Worm (Caenorhabditis elegans) whole organism, L4 larva: Measurements from ENCODE around the gene rheb-1.
A peak's percentile ranks its signal among the peaks of the same experiment; 100 is the strongest.

Source experiments
- Y105C5A.15 ChIP-seq: fragments of 200-800 bp; sonication (Bioruptor generic); IDR thresholded peaks from 2 replicates; pipeline ENCODE4 v1.3.6; 2022; ENCODE audit warnings: missing genetic modification characterization, missing compliant biosample characterization
- ZK337.2 ChIP-seq: fragments of 200-800 bp; sonication (Bioruptor generic); IDR thresholded peaks from 2 replicates; pipeline ENCODE4 v1.3.6; 2022; ENCODE audit warnings: missing genetic modification reagents, missing genetic modification characterization, missing compliant biosample characterization
- aha-1 ChIP-seq: fragments of 150-350 bp; peaks from one replicate; lab custom pipeline; 2014; ENCODE audit warnings: missing biosample characterization, missing genetic modification characterization
- arid-1 ChIP-seq: fragments of 200-800 bp; sonication (Bioruptor generic); conservative IDR thresholded peaks from 2 replicates; pipeline ENCODE4 v1.3.6; 2022; ENCODE audit warnings: missing genetic modification reagents, missing genetic modification characterization, missing compliant biosample characterization
- ceh-28 ChIP-seq: fragments of 150-350 bp; optimal IDR thresholded peaks from 2 replicates; lab custom pipeline; 2014; ENCODE audit warnings: missing biosample characterization, missing genetic modification reagents, missing genetic modification characterization
- daf-16 ChIP-seq, 3 experiments: sonication (generic microtip); optimal IDR thresholded peaks; 2 replicates each; lab custom pipeline; 2016 to 2017; ENCODE audit warnings: missing genetic modification characterization in 3 of 3, missing genetic modification reagents in 3 of 3, mild to moderate bottlenecking in 2 of 3, missing compliant biosample characterization in 2 of 3, missing biosample characterization in 1 of 3, moderate library complexity in 1 of 3
- dmd-6 ChIP-seq: fragments of 200-800 bp; sonication (Bioruptor generic); IDR thresholded peaks from 2 replicates; pipeline ENCODE4 v1.3.6; 2022; ENCODE audit warnings: missing genetic modification reagents, missing genetic modification characterization, missing compliant biosample characterization
- dpl-1 ChIP-seq: fragments of 150-350 bp; optimal IDR thresholded peaks from 2 replicates; lab custom pipeline; 2014; ENCODE audit warnings: missing biosample characterization, missing genetic modification reagents, missing genetic modification characterization
- duxl-1 ChIP-seq: sonication (generic microtip); optimal IDR thresholded peaks from 2 replicates; lab custom pipeline; 2016; ENCODE audit warnings: mild to moderate bottlenecking, missing genetic modification characterization, moderate library complexity, missing compliant biosample characterization; ENCODE audit not compliant: poor library complexity
- dve-1 ChIP-seq: sonication (generic microtip); optimal IDR thresholded peaks from 2 replicates; lab custom pipeline; 2017; ENCODE audit warnings: antibody characterized with exemption, mild to moderate bottlenecking, missing genetic modification characterization, missing compliant biosample characterization; ENCODE audit not compliant: insufficient read depth
- fkh-10 ChIP-seq: fragments of 150-350 bp; optimal IDR thresholded peaks from 2 replicates; lab custom pipeline; 2014; ENCODE audit warnings: missing biosample characterization, missing genetic modification reagents, missing genetic modification characterization
- hif-1 ChIP-seq, 2 experiments: sonication (generic microtip); optimal IDR thresholded peaks; 2 replicates each; lab custom pipeline; 2016 to 2017; ENCODE audit warnings: missing compliant biosample characterization in 2 of 2, missing genetic modification characterization in 2 of 2, missing genetic modification reagents in 2 of 2, missing genotype in 2 of 2, mild to moderate bottlenecking in 1 of 2
- hlh-11 ChIP-seq: fragments of 200-800 bp; sonication (Bioruptor generic); optimal IDR thresholded peaks from 2 replicates; lab custom pipeline; 2018; ENCODE audit warnings: mild to moderate bottlenecking, missing genetic modification characterization, missing compliant biosample characterization
- hlh-30 ChIP-seq: sonication (generic microtip); optimal IDR thresholded peaks from 2 replicates; lab custom pipeline; 2017; ENCODE audit warnings: antibody characterized with exemption, mild to moderate bottlenecking, missing genetic modification characterization, missing compliant biosample characterization; ENCODE audit not compliant: insufficient read depth
- hmg-1.1 ChIP-seq: fragments of 200-800 bp; sonication (Bioruptor generic); IDR thresholded peaks from 2 replicates; pipeline ENCODE4 v1.3.6; 2022; ENCODE audit warnings: missing genetic modification reagents, missing genetic modification characterization, missing compliant biosample characterization
- lin-13 ChIP-seq: fragments of 150-350 bp; optimal IDR thresholded peaks from 2 replicates; lab custom pipeline; 2014; ENCODE audit warnings: missing biosample characterization, missing genetic modification reagents, missing genetic modification characterization
- lin-38 ChIP-seq: fragments of 200-800 bp; sonication (Bioruptor generic); IDR thresholded peaks from 2 replicates; pipeline ENCODE4 v1.3.6; 2022; ENCODE audit warnings: missing genetic modification reagents, missing genetic modification characterization, missing compliant biosample characterization
- lir-3 ChIP-seq: sonication (generic microtip); optimal IDR thresholded peaks from 2 replicates; lab custom pipeline; 2016; ENCODE audit warnings: mild to moderate bottlenecking, missing genetic modification characterization, missing compliant biosample characterization
- lsy-2 ChIP-seq, 2 experiments: fragments of 150-350 bp in 1 of 2; sonication (generic microtip) in 1 of 2; optimal IDR thresholded peaks; 2 replicates each; lab custom pipeline; 2014 to 2017; ENCODE audit warnings: missing biosample characterization in 2 of 2, missing genetic modification characterization in 2 of 2
- mdl-1 ChIP-seq, 2 experiments: fragments of 150-350 bp in 1 of 2; sonication (generic microtip) in 1 of 2; optimal IDR thresholded peaks; 2 replicates each; lab custom pipeline; 2014 to 2017; ENCODE audit warnings: missing biosample characterization in 2 of 2, missing genetic modification characterization in 2 of 2
- mep-1 ChIP-seq: fragments of 150-350 bp; sonication (generic microtip); optimal IDR thresholded peaks from 3 replicates; lab custom pipeline; 2014; ENCODE audit warnings: missing biosample characterization, missing genetic modification characterization
- mes-2 ChIP-seq: sonication (generic microtip); optimal IDR thresholded peaks from 2 replicates; lab custom pipeline; 2016; ENCODE audit warnings: missing genotype, mild to moderate bottlenecking, missing genetic modification characterization, missing compliant biosample characterization; ENCODE audit not compliant: poor library complexity, severe bottlenecking
- mxl-2 ChIP-seq: fragments of 200-800 bp; sonication (Bioruptor generic); conservative IDR thresholded peaks from 2 replicates; pipeline ENCODE4 v1.3.6; 2022; ENCODE audit warnings: missing genetic modification reagents, missing genetic modification characterization, missing compliant biosample characterization
- nhr-102 ChIP-seq: sonication (generic microtip); optimal IDR thresholded peaks from 2 replicates; lab custom pipeline; 2016; ENCODE audit warnings: mild to moderate bottlenecking, missing genetic modification characterization, moderate library complexity, missing compliant biosample characterization
- nhr-28 ChIP-seq: fragments of 150-350 bp; optimal IDR thresholded peaks from 2 replicates; lab custom pipeline; 2014; ENCODE audit warnings: missing biosample characterization, missing genetic modification characterization
- nhr-41 ChIP-seq: fragments of 200-800 bp; sonication (Bioruptor generic); IDR thresholded peaks from 2 replicates; pipeline ENCODE4 v1.3.6; 2022; ENCODE audit warnings: missing genetic modification reagents, missing genetic modification characterization, missing compliant biosample characterization
- nhr-48 ChIP-seq: sonication (generic microtip); optimal IDR thresholded peaks from 2 replicates; lab custom pipeline; 2016; ENCODE audit warnings: mild to moderate bottlenecking, missing genetic modification characterization, missing compliant biosample characterization
- nhr-6 ChIP-seq: fragments of 150-350 bp; optimal IDR thresholded peaks from 2 replicates; lab custom pipeline; 2014; ENCODE audit warnings: missing biosample characterization, missing genetic modification characterization
- nhr-77 ChIP-seq: fragments of 150-350 bp; optimal IDR thresholded peaks from 2 replicates; lab custom pipeline; 2014; ENCODE audit warnings: missing biosample characterization, missing genetic modification characterization
- php-3 ChIP-seq: fragments of 200-800 bp; sonication (Bioruptor generic); IDR thresholded peaks from 2 replicates; pipeline ENCODE4 v1.3.6; 2022; ENCODE audit warnings: missing genetic modification reagents, missing genetic modification characterization, missing compliant biosample characterization
- pqm-1 ChIP-seq: sonication (generic microtip); optimal IDR thresholded peaks from 2 replicates; lab custom pipeline; 2017; ENCODE audit warnings: missing biosample characterization, missing genetic modification characterization
- rbr-2 ChIP-seq: sonication (generic microtip); optimal IDR thresholded peaks from 2 replicates; lab custom pipeline; 2016; ENCODE audit warnings: missing genotype, missing genetic modification characterization, missing compliant biosample characterization
- sdz-12 ChIP-seq: fragments of 200-800 bp; sonication (Bioruptor generic); optimal IDR thresholded peaks from 2 replicates; lab custom pipeline; 2018; ENCODE audit warnings: mild to moderate bottlenecking, missing genetic modification characterization, missing compliant biosample characterization
- set-16 ChIP-seq: fragments of 200-800 bp; sonication (Bioruptor generic); IDR thresholded peaks from 2 replicates; pipeline ENCODE4 v1.3.6; 2022; ENCODE audit warnings: missing genetic modification reagents, missing genetic modification characterization, missing compliant biosample characterization
- skn-1 ChIP-seq: fragments of 150-350 bp; optimal IDR thresholded peaks from 2 replicates; lab custom pipeline; 2014; ENCODE audit warnings: missing biosample characterization, missing genetic modification characterization
- snpc-4 ChIP-seq: fragments of 150-350 bp; optimal IDR thresholded peaks from 2 replicates; lab custom pipeline; 2014; ENCODE audit warnings: missing biosample characterization, missing genetic modification characterization
- unc-130 ChIP-seq: sonication (generic microtip); optimal IDR thresholded peaks from 2 replicates; lab custom pipeline; 2016; ENCODE audit warnings: missing genetic modification reagents, missing genetic modification characterization, missing compliant biosample characterization
- zag-1 ChIP-seq: fragments of 150-350 bp; optimal IDR thresholded peaks from 2 replicates; lab custom pipeline; 2014; ENCODE audit warnings: missing biosample characterization, missing genetic modification characterization
- zfp-3 ChIP-seq: fragments of 200-800 bp; sonication (Bioruptor generic); conservative IDR thresholded peaks from 2 replicates; pipeline ENCODE4 v1.3.6; 2022; ENCODE audit warnings: missing genetic modification reagents, missing genetic modification characterization, missing compliant biosample characterization
- zip-11 ChIP-seq: fragments of 200-800 bp; sonication (Bioruptor generic); IDR thresholded peaks from 2 replicates; pipeline ENCODE4 v1.3.6; 2022; ENCODE audit warnings: missing genetic modification characterization, missing compliant biosample characterization
- zip-2 ChIP-seq: fragments of 150-350 bp; optimal IDR thresholded peaks from 2 replicates; lab custom pipeline; 2014; ENCODE audit warnings: missing biosample characterization, missing genetic modification characterization

rheb-1 gene

DNA sequence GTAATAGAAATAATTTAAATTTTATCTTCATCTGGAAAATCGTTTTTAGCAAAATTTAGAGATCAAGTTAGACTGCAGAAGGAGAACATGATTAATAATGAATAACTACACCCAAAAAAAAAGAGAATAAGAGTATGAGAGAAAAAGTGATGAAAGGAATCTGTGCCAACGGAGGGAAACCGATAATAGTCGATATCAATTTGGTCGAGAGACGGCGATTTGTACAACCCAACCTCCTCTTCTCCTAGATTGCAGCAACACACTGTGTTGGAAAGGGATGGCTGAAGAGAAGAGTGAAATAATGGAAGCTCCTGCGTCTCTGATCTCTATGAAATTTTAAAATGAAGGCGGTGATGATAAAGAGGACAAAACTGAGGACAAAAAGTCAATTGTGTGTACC, 18.7 kb upstream of the rheb-1 start (continued):
- peak; percentile 10 for TF ChIP-seq duxl-1
- no peak for TF ChIP-seq php-3 (GFP tag; lab: Robert Waterston, UW)
- no peak for TF ChIP-seq snpc-4 (tag; lab: Kevin White, UChicago)
- TF ChIP-seq nhr-41 (GFP tag; lab: Robert Waterston, UW) = no peak
- peak; percentile 74 for TF ChIP-seq nhr-28 (tag; lab: Kevin White, UChicago)
- TF ChIP-seq hlh-11 (tag; lab: Kevin White, UChicago) = peak; percentile 71
- no peak for TF ChIP-seq sdz-12 (GFP tag; lab: Kevin White, UChicago)
- TF ChIP-seq lir-3 (tag; lab: Kevin White, UChicago) = no peak
- TF ChIP-seq Y105C5A.15 (GFP tag; lab: Robert Waterston, UW) = no peak
- no peak for TF ChIP-seq mdl-1 (tag; optimal IDR thresholded peaks at IDR 0.05; lab: Kevin White, UChicago)
- TF ChIP-seq, all 104 proteins: peak for 12

DNA sequence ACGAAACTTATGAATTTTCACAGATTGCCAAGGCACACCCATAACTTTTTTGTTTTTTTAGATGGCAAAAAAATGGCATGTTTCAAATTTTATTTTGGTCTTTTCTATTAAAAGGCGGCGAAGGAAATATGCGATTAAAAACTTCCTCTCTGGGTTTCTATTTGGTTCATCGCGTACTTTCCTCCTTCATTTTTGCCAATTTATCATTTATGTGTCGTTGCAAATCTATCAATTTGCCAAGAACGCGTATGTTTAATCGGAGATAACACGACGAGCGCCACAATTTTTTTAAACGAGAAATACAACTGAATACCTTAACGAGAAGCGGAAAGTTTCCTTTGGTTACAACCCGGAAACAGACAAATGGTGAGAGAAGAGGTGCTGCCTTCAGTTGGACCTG, 16.6 kb upstream of the rheb-1 start:
- TF ChIP-seq set-16 (GFP tag; lab: Robert Waterston, UW) = no peak
- no peak for TF ChIP-seq daf-16 (GFP tag; optimal IDR thresholded peaks at IDR 0.05; lab: Kevin White, UChicago)
- peak; percentile 29 for TF ChIP-seq daf-16 (tag; optimal IDR thresholded peaks at IDR 0.05; lab: Kevin White, UChicago)
- TF ChIP-seq pqm-1 (tag; lab: Kevin White, UChicago) = peak; percentile 64
- peak; percentile 19; the same call in 1 of the 2 replicates for TF ChIP-seq dmd-6 (GFP tag; lab: Robert Waterston, UW)
- TF ChIP-seq, all 104 proteins: peak for 3

DNA sequence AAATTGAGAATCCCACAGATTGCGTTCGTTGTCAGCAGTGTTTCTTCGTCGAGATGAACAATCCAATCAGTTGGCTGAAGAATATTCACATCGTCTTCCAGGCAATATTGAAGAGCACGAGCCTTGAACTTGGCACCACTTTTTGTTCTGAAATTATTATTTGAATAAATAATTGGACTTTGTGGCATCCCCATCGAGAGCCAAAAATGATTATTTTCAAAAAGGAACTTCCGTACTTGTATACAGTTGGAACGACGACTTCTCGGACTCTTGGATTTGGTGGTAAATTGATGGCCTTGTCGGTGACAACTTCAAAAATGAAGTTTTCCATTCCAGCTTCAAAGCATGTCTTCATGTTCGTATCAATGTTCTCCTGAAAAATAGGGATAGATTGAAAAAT, 16.2 kb upstream of the rheb-1 start:
- TF ChIP-seq ZK337.2 (no peak), aha-1 (peak; percentile 92)

DNA sequence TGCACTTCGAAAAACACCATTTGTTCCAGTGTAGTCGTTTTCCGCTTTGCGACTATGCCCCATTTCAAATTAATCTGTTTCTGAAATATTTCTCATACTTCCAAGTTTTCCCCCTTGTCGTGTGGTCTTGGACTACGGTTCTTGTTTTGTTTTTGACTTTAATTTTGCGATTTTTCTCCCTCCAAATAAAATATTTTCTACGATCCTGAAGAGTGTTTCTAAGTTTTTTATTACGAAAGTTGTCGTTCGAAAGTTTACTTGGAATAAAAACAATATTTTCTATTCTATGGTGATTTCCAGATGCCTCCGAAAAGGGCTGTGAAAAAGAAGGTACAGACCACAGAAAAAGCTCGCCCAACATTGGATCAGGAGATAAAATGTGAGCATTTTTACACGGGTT, 12.0 kb upstream of the rheb-1 start, which contains the start of gene tag-342:
Gene tag-342, plus strand, starts transcription at position 301 of the 400 bp plus-strand sequence.
- TF ChIP-seq lin-38 (GFP tag; lab: Robert Waterston, UW) (peak; percentile 45; the same call in 1 of the 2 replicates), snpc-4 (tag; lab: Kevin White, UChicago) (no peak)

DNA sequence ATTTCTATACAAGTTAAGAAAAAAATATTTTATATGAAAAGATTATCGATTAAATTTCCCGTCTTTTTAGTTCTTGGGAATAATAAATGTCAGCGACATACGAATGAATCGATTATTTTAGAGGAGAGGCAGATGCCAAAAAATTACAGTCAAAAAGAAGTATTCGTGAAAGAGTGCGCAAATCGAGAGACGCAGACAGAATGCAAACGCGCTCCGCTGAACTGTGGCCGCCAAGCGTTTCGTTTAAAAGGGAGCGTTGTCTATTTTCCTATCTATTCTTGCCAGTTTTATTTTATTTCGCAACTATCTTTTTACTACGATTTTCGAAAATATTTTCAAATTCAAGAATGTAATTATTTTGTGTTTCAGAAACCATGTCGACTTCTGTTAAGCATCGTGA, 11.3 kb upstream of the rheb-1 start, which contains the start of gene baf-1:
Gene baf-1, plus strand, starts transcription at position 370 of the 400 bp plus-strand sequence.
- no peak for TF ChIP-seq nhr-48 (tag; lab: Kevin White, UChicago)
- TF ChIP-seq zfp-3 (GFP tag; lab: Robert Waterston, UW) = peak; percentile 31; the same call in 1 of the 2 replicates
- no peak for TF ChIP-seq skn-1 (tag; lab: Kevin White, UChicago)
- 0 out of 2 replicates have a peak, but pooled peaks have one; percentile 26 for TF ChIP-seq hmg-1.1 (GFP tag; lab: Robert Waterston, UW)
- no peak for TF ChIP-seq zip-2 (tag; lab: Kevin White, UChicago)
- TF ChIP-seq nhr-102 (tag; lab: Kevin White, UChicago) = peak; percentile 44
- peak; percentile 32 for TF ChIP-seq hlh-11 (tag; lab: Kevin White, UChicago)
- peak; percentile 98 for TF ChIP-seq lin-38 (GFP tag; lab: Robert Waterston, UW)
- TF ChIP-seq dpl-1 (GFP tag; lab: Kevin White, UChicago) = peak; percentile 70
- peak; percentile 60 for TF ChIP-seq nhr-77 (tag; lab: Kevin White, UChicago)
- TF ChIP-seq pqm-1 (tag; lab: Kevin White, UChicago) = peak; percentile 49
- TF ChIP-seq lsy-2 (tag; optimal IDR thresholded peaks at IDR 0.05; lab: Kevin White, UChicago) = peak in 1 of 2 experiments; percentile 78
- TF ChIP-seq nhr-28 (tag; lab: Kevin White, UChicago) = peak; percentile 34
- peak in 1 of 2 experiments; percentile 31 for TF ChIP-seq hif-1 (tag; optimal IDR thresholded peaks at IDR 0.05; lab: Kevin White, UChicago)
- peak; percentile 59 for TF ChIP-seq nhr-6 (tag; lab: Kevin White, UChicago)
- TF ChIP-seq dve-1 (tag; lab: Kevin White, UChicago) = peak; percentile 73
- TF ChIP-seq zag-1 = no peak
- peak; percentile 11 for TF ChIP-seq ceh-28 (tag; lab: Kevin White, UChicago)
- TF ChIP-seq mes-2 = peak; percentile 87
- no peak for TF ChIP-seq fkh-10
- peak; percentile 70 for TF ChIP-seq mep-1 (tag; lab: Kevin White, UChicago)
- peak; percentile 55; the same call in 1 of the 2 replicates for TF ChIP-seq arid-1 (GFP tag; lab: Robert Waterston, UW)
- no peak for TF ChIP-seq mdl-1 (tag; optimal IDR thresholded peaks at IDR 0.05; lab: Kevin White, UChicago)
- peak; percentile 58 for TF ChIP-seq rbr-2 (tag; lab: Kevin White, UChicago)
- TF ChIP-seq duxl-1 = peak; percentile 72
- no peak for TF ChIP-seq mxl-2 (GFP tag; lab: Robert Waterston, UW)
- peak; percentile 23 for TF ChIP-seq lin-13 (GFP tag; lab: Kevin White, UChicago)
- TF ChIP-seq zip-11 (GFP tag; lab: Robert Waterston, UW) = no peak
- TF ChIP-seq aha-1 = peak; percentile 74
- peak; percentile 57 for TF ChIP-seq unc-130 (GFP tag; lab: Kevin White, UChicago)
- peak; percentile 32 for TF ChIP-seq hlh-30 (tag; lab: Kevin White, UChicago)
